Fruit fly (Drosophila melanogaster): ENCODE measurements around the gene LSm-4.

Gene LSm-4

DNA sequence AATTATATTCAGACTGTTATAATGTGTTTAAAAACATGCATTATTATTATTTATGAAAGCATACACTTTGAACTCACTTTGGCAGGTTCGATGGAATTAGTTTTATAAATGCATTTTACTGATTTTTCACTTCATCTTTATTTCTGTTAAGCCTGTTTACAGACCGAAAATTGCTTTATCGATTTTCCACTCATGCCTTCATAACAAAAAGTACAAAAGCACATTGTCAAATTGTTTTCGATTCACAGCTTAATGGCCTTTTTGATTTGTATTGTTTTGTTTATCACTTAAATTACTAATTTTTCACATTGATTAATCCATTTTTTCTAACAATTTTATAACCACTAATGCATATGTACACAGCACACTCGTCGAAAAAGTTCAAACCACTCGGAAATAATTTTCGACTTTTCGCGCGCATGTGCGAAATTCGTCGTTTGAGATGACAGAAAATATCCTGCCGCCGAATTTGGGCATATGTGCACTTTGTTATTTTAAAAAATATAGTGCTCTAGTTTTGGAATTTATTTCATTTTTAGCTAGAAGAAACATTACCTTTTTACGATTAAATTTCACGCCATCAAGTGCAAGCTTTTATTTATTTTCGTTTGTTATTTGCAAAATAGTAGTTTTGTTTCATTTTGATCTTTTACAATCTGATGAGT, 31.3 kb downstream of the LSm-4 start, which contains the start of gene rho-5:
TSS of gene rho-5 (minus strand) at position 296 of the 665 bp plus-strand sequence.
- TF ChIP-seq sisA (GFP tag; IDR thresholded peaks at IDR 0.05) (no peak), tap (tag; optimal IDR thresholded peaks at IDR 0.05) (no peak), ind (GFP tag; optimal IDR thresholded peaks at IDR 0.05) (no peak), Doc3 (GFP tag; IDR thresholded peaks at IDR 0.05; ENCODE audit: partially characterized antibody) (no peak), CG42726 (GFP tag; IDR thresholded peaks at IDR 0.05; ENCODE audit: partially characterized antibody) (no peak), ranshi (GFP tag; IDR thresholded peaks at IDR 0.05) (no peak), CG8281 (tag; optimal IDR thresholded peaks at IDR 0.05) (no peak), otp (GFP tag; IDR thresholded peaks at IDR 0.05) (no peak), Hr39 (optimal IDR thresholded peaks at IDR 0.05) (no peak), Usf (GFP tag; optimal IDR thresholded peaks at IDR 0.05) (no peak), onecut (GFP tag; IDR thresholded peaks at IDR 0.05) (peak; percentile 93), Rfx (GFP tag; IDR thresholded peaks at IDR 0.05) (peak; percentile 45; the same call in 1 of the 2 replicates), slbo (GFP tag; IDR thresholded peaks at IDR 0.05) (peak; percentile 34; the same call in 1 of the 2 replicates), unpg (GFP tag; optimal IDR thresholded peaks at IDR 0.05) (no peak), seq (GFP tag; IDR thresholded peaks at IDR 0.05) (no peak), ci (GFP tag; IDR thresholded peaks at IDR 0.05) (no peak), E2f2 (GFP tag; IDR thresholded peaks at IDR 0.05) (no peak), CG11247 (GFP tag; IDR thresholded peaks at IDR 0.05) (no peak), repo (GFP tag; optimal IDR thresholded peaks at IDR 0.05) (no peak), Sox102F (GFP tag; optimal IDR thresholded peaks at IDR 0.05) (no peak), CG10209 (GFP tag; optimal IDR thresholded peaks at IDR 0.05) (no peak), CG31388 (GFP tag; optimal IDR thresholded peaks at IDR 0.05) (no peak), Sry-β (GFP tag; optimal IDR thresholded peaks at IDR 0.05) (no peak), prd (optimal IDR thresholded peaks at IDR 0.05) (no peak), prd (GFP tag; IDR thresholded peaks at IDR 0.05) (no peak), odd (GFP tag; optimal IDR thresholded peaks at IDR 0.05) (no peak), CG9876 (GFP tag; optimal IDR thresholded peaks at IDR 0.05) (no peak), CG15601 (tag; optimal IDR thresholded peaks at IDR 0.05) (no peak), CG17328 (GFP tag; IDR thresholded peaks at IDR 0.05) (0 out of 2 replicates have a peak, but pooled peaks have one; percentile 28), lab (GFP tag; optimal IDR thresholded peaks at IDR 0.05) (no peak), zen (tag; optimal IDR thresholded peaks at IDR 0.05) (no peak), cato (GFP tag; optimal IDR thresholded peaks at IDR 0.05; ENCODE audit: borderline replicate concordance) (no peak), Ets65A (GFP tag) (no peak), CG17612 (GFP tag; IDR thresholded peaks at IDR 0.05) (no peak), wor (GFP tag; IDR thresholded peaks at IDR 0.05) (no peak), gt (GFP tag; IDR thresholded peaks at IDR 0.05) (no peak), CG3065 (GFP tag; optimal IDR thresholded peaks at IDR 0.05) (no peak), CG3163 (GFP tag; optimal IDR thresholded peaks at IDR 0.05) (no peak), CG6175 (GFP tag; IDR thresholded peaks at IDR 0.05) (no peak), CG34422 (GFP tag; IDR thresholded peaks at IDR 0.05) (no peak), MESR4 (GFP tag; optimal IDR thresholded peaks at IDR 0.05) (peak; percentile 7), org-1 (GFP tag; optimal IDR thresholded peaks at IDR 0.05) (no peak), row (GFP tag; IDR thresholded peaks at IDR 0.05) (peak; percentile 60), Hsf (GFP tag; optimal IDR thresholded peaks at IDR 0.05) (no peak), CG2120 (GFP tag; optimal IDR thresholded peaks at IDR 0.05) (peak; percentile 50), GATAe (GFP tag; conservative IDR thresholded peaks at IDR 0.05) (no peak), Adf1 (GFP tag; IDR thresholded peaks at IDR 0.05) (no peak), pzg (GFP tag; optimal IDR thresholded peaks at IDR 0.05) (peak; percentile 6), HmgZ (tag; optimal IDR thresholded peaks at IDR 0.05) (no peak), sens (GFP tag) (peak; percentile 53), lilli (GFP tag; optimal IDR thresholded peaks at IDR 0.05) (peak; percentile 15), gro (GFP tag; optimal IDR thresholded peaks at IDR 0.05) (peak; percentile 6)

All from whole organism, embryonic.